Worm (Caenorhabditis elegans): ENCODE measurements around the gene aldo-2.

aldo-2 gene

DNA sequence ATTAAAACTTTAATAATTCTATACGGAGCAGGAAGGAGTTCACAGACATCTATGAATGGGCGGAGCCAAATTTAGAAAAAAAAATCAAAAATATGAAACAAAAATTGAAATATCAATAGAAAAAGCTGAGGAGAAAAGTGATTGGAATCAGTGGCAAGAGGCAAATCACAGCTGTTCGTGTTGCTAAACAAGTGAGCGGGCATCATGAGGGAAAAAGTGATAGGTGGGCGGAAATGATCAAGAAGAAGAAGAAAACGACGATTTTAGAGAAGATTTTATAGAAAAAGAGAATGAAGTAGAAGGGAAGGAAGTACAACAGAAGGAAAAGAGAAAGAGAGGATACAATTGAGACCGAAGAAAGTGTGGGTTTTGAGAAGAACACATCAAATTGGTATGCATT, 22.2 kb upstream of the aldo-2 start (continued):
- TF ChIP-seq efl-1 (optimal IDR thresholded peaks at IDR 0.05) (peak in 1 of 2 experiments; percentile 2), efl-1 (GFP tag; optimal IDR thresholded peaks at IDR 0.05 in 1 of 2) (no peak), C16A3.4 (tag; optimal IDR thresholded peaks at IDR 0.05) (no peak), zag-1 (tag; optimal IDR thresholded peaks at IDR 0.05) (no peak), nhr-47 (tag; optimal IDR thresholded peaks at IDR 0.05) (no peak), nhr-71 (tag; optimal IDR thresholded peaks at IDR 0.05) (peak; percentile 30), hlh-4 (tag; optimal IDR thresholded peaks at IDR 0.05) (no peak), pax-3 (tag; optimal IDR thresholded peaks at IDR 0.05) (no peak), pqm-1 (tag; optimal IDR thresholded peaks at IDR 0.05) (no peak), rnt-1 (tag; optimal IDR thresholded peaks at IDR 0.05) (peak; percentile 37), ceh-63 (GFP tag; optimal IDR thresholded peaks at IDR 0.05) (no peak), unc-86 (tag; optimal IDR thresholded peaks at IDR 0.05) (no peak), mep-1 (tag; optimal IDR thresholded peaks at IDR 0.05) (no peak), nhr-12 (tag; optimal IDR thresholded peaks at IDR 0.05) (no peak), nhr-20 (tag; optimal IDR thresholded peaks at IDR 0.05) (no peak), lin-14 (GFP tag; optimal IDR thresholded peaks at IDR 0.05) (peak; percentile 74), egl-13 (tag; optimal IDR thresholded peaks at IDR 0.05) (no peak)

ce11 chrIII:5897468-5897867, 21.0 kb upstream of the aldo-2 start:
- TF ChIP-seq lir-3 (tag; optimal IDR thresholded peaks at IDR 0.05; ENCODE audit: poor library complexity) (no peak), efl-1 (optimal IDR thresholded peaks at IDR 0.05) (peak; percentile 4 to 12), efl-1 (GFP tag; optimal IDR thresholded peaks at IDR 0.05 in 1 of 2) (peak in 1 of 2 experiments; percentile 11), jun-1 (tag; optimal IDR thresholded peaks at IDR 0.05) (no peak), snu-23 (GFP tag; optimal IDR thresholded peaks at IDR 0.05) (peak; percentile 28), unc-86 (tag; optimal IDR thresholded peaks at IDR 0.05) (no peak), dpl-1 (GFP tag; optimal IDR thresholded peaks at IDR 0.05) (peak; percentile 19 to 50 (median 22)), ama-1 (optimal IDR thresholded peaks at IDR 0.05) (no peak), nhr-76 (tag; optimal IDR thresholded peaks at IDR 0.05) (no peak), unc-30 (tag; optimal IDR thresholded peaks at IDR 0.05) (no peak), sptf-1 (tag; optimal IDR thresholded peaks at IDR 0.05) (no peak), lsy-2 (tag; optimal IDR thresholded peaks at IDR 0.05) (peak in 1 of 2 experiments; percentile 27), tlp-1 (tag; optimal IDR thresholded peaks at IDR 0.05) (no peak), snpc-4 (tag; optimal IDR thresholded peaks at IDR 0.05) (no peak), rnt-1 (tag; optimal IDR thresholded peaks at IDR 0.05) (no peak), swsn-7 (tag; optimal IDR thresholded peaks at IDR 0.05) (no peak), mab-9 (GFP tag; IDR thresholded peaks at IDR 0.05) (no peak), ztf-4 (tag; optimal IDR thresholded peaks at IDR 0.05) (no peak), grh-1 (GFP tag; IDR thresholded peaks at IDR 0.05) (no peak), blmp-1 (tag; optimal IDR thresholded peaks at IDR 0.05) (peak; percentile 8), lin-14 (GFP tag; optimal IDR thresholded peaks at IDR 0.05) (peak; percentile 60), nhr-90 (tag; optimal IDR thresholded peaks at IDR 0.05; ENCODE audit: poor library complexity) (no peak), aha-1 (tag; optimal IDR thresholded peaks at IDR 0.05) (no peak), lin-39 (tag; optimal IDR thresholded peaks at IDR 0.05) (no peak), sox-4 (tag; optimal IDR thresholded peaks at IDR 0.05) (no peak), lin-13 (GFP tag; optimal IDR thresholded peaks at IDR 0.05) (no peak), unc-130 (tag; optimal IDR thresholded peaks at IDR 0.05) (no peak), C34B4.2 (tag; optimal IDR thresholded peaks at IDR 0.05) (no peak), ces-1 (GFP tag; optimal IDR thresholded peaks at IDR 0.05) (no peak), skn-1 (tag; optimal IDR thresholded peaks at IDR 0.05) (no peak), nhr-28 (tag; optimal IDR thresholded peaks at IDR 0.05) (no peak), nhr-71 (tag; optimal IDR thresholded peaks at IDR 0.05) (peak; percentile 22), hlh-4 (tag; optimal IDR thresholded peaks at IDR 0.05) (no peak), ztf-11 (tag; optimal IDR thresholded peaks at IDR 0.05) (no peak), C04F5.9 (tag; optimal IDR thresholded peaks at IDR 0.05) (no peak), fkh-8 (tag; optimal IDR thresholded peaks at IDR 0.05) (no peak), efl-3 (GFP tag; optimal IDR thresholded peaks at IDR 0.05) (no peak)

Data from whole organism, L1 larva.